Fruit fly (Drosophila melanogaster): Measurements from ENCODE around the gene CG7080.

CG7080 gene

DNA sequence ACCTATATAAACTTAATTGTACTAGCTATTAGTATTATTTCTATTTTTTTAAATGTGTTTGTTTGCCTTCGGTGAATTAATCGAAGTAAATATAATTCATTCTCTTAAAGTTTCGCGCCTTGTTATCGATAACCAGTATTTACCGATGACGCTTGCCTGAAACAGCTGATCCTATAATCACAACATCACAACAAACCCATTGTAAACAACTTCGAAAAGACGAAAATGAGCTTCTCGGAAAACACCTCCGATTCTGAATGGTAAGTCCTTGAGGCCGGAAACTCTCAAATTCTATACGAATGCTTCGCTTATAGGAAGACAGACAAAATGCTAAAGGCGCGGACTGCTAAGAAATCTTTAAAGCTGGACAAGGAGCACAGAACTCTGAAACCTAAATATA lies 50.8 kb downstream of the CG7080 start, which contains the start of gene CG34149:
Gene CG34149 (plus strand): TSS at position 187 of the 400 bp plus-strand sequence.
- TF ChIP-seq Pif1B (GFP tag; optimal IDR thresholded peaks at IDR 0.05) (no peak), CG13204 (GFP tag; optimal IDR thresholded peaks at IDR 0.05) (no peak), CG34367 (tag; optimal IDR thresholded peaks at IDR 0.05) (no peak), Snoo (tag; optimal IDR thresholded peaks at IDR 0.05) (no peak), D1 (tag; optimal IDR thresholded peaks at IDR 0.05) (no peak), CG12605 (GFP tag; IDR thresholded peaks at IDR 0.05) (no peak), CG17806 (tag; optimal IDR thresholded peaks at IDR 0.05) (no peak), CG10348 (GFP tag; IDR thresholded peaks at IDR 0.05) (no peak), CG15710 (tag; optimal IDR thresholded peaks at IDR 0.05) (no peak), fd96Ca (GFP tag; IDR thresholded peaks at IDR 0.05) (no peak)

All from whole organism, pupa.